Fruit fly (Drosophila melanogaster) whole organism, embryonic: ENCODE data around the gene CG9471.

Experiments used
- BEAF-32 ChIP-seq: fragments of 200-800 bp; sonication (Bioruptor generic); optimal IDR thresholded peaks from 3 replicates; lab custom pipeline; 2017; ENCODE audit warnings: missing biosample characterization, missing genetic modification characterization, mild to moderate bottlenecking, moderate library complexity, missing genetic modification reagents
- Blimp-1 ChIP-seq: fragments of 200-800 bp; sonication (Bioruptor generic); optimal IDR thresholded peaks from 3 replicates; lab custom pipeline; 2018; ENCODE audit warnings: missing biosample characterization, missing genetic modification characterization, mild to moderate bottlenecking, moderate library complexity, missing genetic modification reagents
- CG13123 ChIP-seq: fragments of 200-800 bp; sonication (Bioruptor generic); optimal IDR thresholded peaks from 2 replicates; lab custom pipeline; 2016; ENCODE audit warnings: missing biosample characterization, missing genetic modification characterization
- CG1529 ChIP-seq: fragments of 200-800 bp; sonication (Bioruptor generic); optimal IDR thresholded peaks from 3 replicates; lab custom pipeline; 2018; ENCODE audit warnings: missing biosample characterization, missing genetic modification characterization
- CG15514 ChIP-seq: fragments of 200-800 bp; sonication (Bioruptor generic); optimal IDR thresholded peaks from 3 replicates; lab custom pipeline; 2017; ENCODE audit warnings: missing biosample characterization, missing genetic modification characterization, mild to moderate bottlenecking, moderate library complexity, missing genetic modification reagents
- CG16813 ChIP-seq: fragments of 200-800 bp; sonication (Bioruptor generic); IDR thresholded peaks from 3 replicates; pipeline ENCODE4 v1.3.6; 2022; ENCODE audit warnings: missing biosample characterization, missing genetic modification characterization; ENCODE audit not compliant: partially characterized antibody
- CG17802 ChIP-seq: fragments of 200-800 bp; sonication (Bioruptor generic); optimal IDR thresholded peaks from 2 replicates; lab custom pipeline; 2018; ENCODE audit warnings: missing biosample characterization, mild to moderate bottlenecking, missing genetic modification characterization, moderate library complexity
- CG18764 ChIP-seq: fragments of 200-800 bp; sonication (Bioruptor generic); optimal IDR thresholded peaks from 3 replicates; lab custom pipeline; 2016; ENCODE audit warnings: missing biosample characterization, missing genetic modification characterization
- CG2116 ChIP-seq: fragments of 200-800 bp; sonication (Bioruptor generic); optimal IDR thresholded peaks from 3 replicates; lab custom pipeline; 2018; ENCODE audit warnings: missing biosample characterization, mild to moderate bottlenecking, missing genetic modification characterization
- CG2202 ChIP-seq: fragments of 200-800 bp; sonication (Bioruptor generic); optimal IDR thresholded peaks from 2 replicates; lab custom pipeline; 2018; ENCODE audit warnings: missing biosample characterization, mild to moderate bottlenecking, missing genetic modification characterization
- CG5245 ChIP-seq: fragments of 200-800 bp; sonication (Bioruptor generic); optimal IDR thresholded peaks from 3 replicates; lab custom pipeline; 2016; ENCODE audit warnings: missing biosample characterization, missing genetic modification characterization
- CG6813 ChIP-seq: fragments of 200-800 bp; sonication (Bioruptor generic); optimal IDR thresholded peaks from 2 replicates; lab custom pipeline; 2017; ENCODE audit warnings: missing biosample characterization, missing genetic modification characterization, mild to moderate bottlenecking, moderate library complexity, missing genetic modification reagents
- CG7839 ChIP-seq: fragments of 200-800 bp; sonication (Bioruptor generic); optimal IDR thresholded peaks from 3 replicates; lab custom pipeline; 2018; ENCODE audit warnings: missing biosample characterization, mild to moderate bottlenecking, missing genetic modification characterization, moderate library complexity
- CG7987 ChIP-seq: fragments of 200-800 bp; sonication (Bioruptor generic); optimal IDR thresholded peaks from 2 replicates; lab custom pipeline; 2018; ENCODE audit warnings: missing biosample characterization, mild to moderate bottlenecking, missing genetic modification characterization, moderate library complexity
- CG9609 ChIP-seq: fragments of 200-800 bp; sonication (Bioruptor generic); optimal IDR thresholded peaks from 3 replicates; lab custom pipeline; 2016; ENCODE audit warnings: missing biosample characterization, missing genetic modification characterization
- CG9817 ChIP-seq: fragments of 200-800 bp; sonication (Bioruptor generic); optimal IDR thresholded peaks from 2 replicates; lab custom pipeline; 2018; ENCODE audit warnings: missing biosample characterization, mild to moderate bottlenecking, missing genetic modification characterization, moderate library complexity
- CHES-1-like ChIP-seq: fragments of 200-800 bp; sonication (Bioruptor generic); optimal IDR thresholded peaks from 2 replicates; lab custom pipeline; 2016; ENCODE audit warnings: missing biosample characterization, missing genetic modification characterization
- Dip2 ChIP-seq: fragments of 200-800 bp; sonication (Bioruptor generic); IDR thresholded peaks from 2 replicates; pipeline ENCODE4 v1.3.6; 2022; ENCODE audit warnings: missing biosample characterization, missing genetic modification characterization
- Dref ChIP-seq: fragments of 200-800 bp; sonication (Bioruptor generic); IDR thresholded peaks from 2 replicates; pipeline ENCODE4 v1.3.6; 2022; ENCODE audit warnings: missing biosample characterization, missing genetic modification characterization
- Gug ChIP-seq: fragments of 200-800 bp; sonication (Bioruptor generic); IDR thresholded peaks from 4 replicates; pipeline ENCODE4 v1.3.6; 2022; ENCODE audit warnings: missing biosample characterization, missing genetic modification characterization
- Hmr ChIP-seq: fragments of 200-800 bp; sonication (Bioruptor generic); optimal IDR thresholded peaks from 3 replicates; lab custom pipeline; 2017; ENCODE audit warnings: mild to moderate bottlenecking, missing biosample characterization, missing genetic modification reagents, missing genetic modification characterization
- MESR4 ChIP-seq: fragments of 200-800 bp; sonication (Bioruptor generic); optimal IDR thresholded peaks from 2 replicates; lab custom pipeline; 2018; ENCODE audit warnings: missing biosample characterization, mild to moderate bottlenecking, missing genetic modification characterization, moderate library complexity
- NK7.1 ChIP-seq: fragments of 200-800 bp; sonication (Bioruptor generic); optimal IDR thresholded peaks from 3 replicates; lab custom pipeline; 2016; ENCODE audit warnings: missing biosample characterization, missing genetic modification characterization
- Pdp1 ChIP-seq, 2 experiments: fragments of 200-800 bp; sonication (Bioruptor generic); optimal IDR thresholded peaks; 3 replicates each; lab custom pipeline; 2016; ENCODE audit warnings: missing biosample characterization in 2 of 2, missing genetic modification characterization in 2 of 2, mild to moderate bottlenecking in 1 of 2, moderate library complexity in 1 of 2
- Six4 ChIP-seq: fragments of 200-800 bp; sonication (Bioruptor generic); optimal IDR thresholded peaks from 2 replicates; lab custom pipeline; 2016; ENCODE audit warnings: missing biosample characterization, missing genetic modification characterization
- Spps ChIP-seq: fragments of 200-800 bp; sonication (Bioruptor generic); optimal IDR thresholded peaks from 2 replicates; lab custom pipeline; 2018; ENCODE audit warnings: missing biosample characterization, mild to moderate bottlenecking, missing genetic modification characterization
- Taf1 ChIP-seq: fragments of 200-800 bp; sonication (Bioruptor generic); IDR thresholded peaks from 2 replicates; pipeline ENCODE4 v1.3.6; 2022; ENCODE audit warnings: missing biosample characterization, missing genetic modification characterization
- cad ChIP-seq: fragments of >200 bp; optimal IDR thresholded peaks from 2 replicates; lab custom pipeline; 2017; ENCODE audit warnings: missing biosample characterization, missing genetic modification characterization
- ci ChIP-seq: fragments of 200-800 bp; sonication (Bioruptor generic); IDR thresholded peaks from 3 replicates; pipeline ENCODE4 v1.3.6; 2022; ENCODE audit warnings: missing biosample characterization, missing genetic modification characterization
- cwo ChIP-seq: fragments of 200-800 bp; sonication (Bioruptor generic); optimal IDR thresholded peaks from 3 replicates; lab custom pipeline; 2017; ENCODE audit warnings: missing biosample characterization, missing genetic modification characterization, mild to moderate bottlenecking, moderate library complexity, missing genetic modification reagents
- danr ChIP-seq: fragments of 200-800 bp; sonication (Bioruptor generic); IDR thresholded peaks from 2 replicates; pipeline ENCODE4 v1.3.6; 2022; ENCODE audit warnings: missing biosample characterization, missing genetic modification characterization
- dpn ChIP-seq, 2 experiments: fragments of 200-800 bp; sonication (Bioruptor generic); optimal IDR thresholded peaks; 3 replicates each; lab custom pipeline; 2016; ENCODE audit warnings: missing biosample characterization in 2 of 2, missing genetic modification characterization in 2 of 2
- en ChIP-seq: fragments of 200-800 bp; sonication (Bioruptor generic); optimal IDR thresholded peaks from 2 replicates; lab custom pipeline; 2016; ENCODE audit warnings: missing biosample characterization, missing genetic modification characterization
- eyg ChIP-seq: fragments of 200-800 bp; sonication (Bioruptor generic); optimal IDR thresholded peaks from 3 replicates; lab custom pipeline; 2016; ENCODE audit warnings: missing biosample characterization, missing genetic modification characterization
- fd3F ChIP-seq: fragments of 200-800 bp; sonication (Bioruptor generic); optimal IDR thresholded peaks from 2 replicates; lab custom pipeline; 2018; ENCODE audit warnings: missing biosample characterization, mild to moderate bottlenecking, missing genetic modification characterization, moderate library complexity
- grn ChIP-seq: fragments of 200-800 bp; sonication (Bioruptor generic); optimal IDR thresholded peaks from 3 replicates; lab custom pipeline; 2017; ENCODE audit warnings: missing biosample characterization, missing genetic modification characterization
- inv ChIP-seq: fragments of 200-800 bp; sonication (Bioruptor generic); IDR thresholded peaks from 2 replicates; pipeline ENCODE4 v1.3.6; 2022; ENCODE audit warnings: missing biosample characterization, missing genetic modification characterization; ENCODE audit not compliant: partially characterized antibody
- jigr1 ChIP-seq: fragments of 200-800 bp; sonication (Bioruptor generic); IDR thresholded peaks from 3 replicates; pipeline ENCODE4 v1.3.6; 2022; ENCODE audit warnings: missing biosample characterization, missing genetic modification characterization
- lola ChIP-seq, 3 experiments: fragments of >200 bp in 2 of 3; fragments of 200-800 bp in 1 of 3; sonication (Bioruptor generic) in 1 of 3; optimal IDR thresholded peaks; 2 replicates each; lab custom pipeline; 2017 to 2019; ENCODE audit warnings: missing biosample characterization in 3 of 3, missing genetic modification characterization in 3 of 3, mild to moderate bottlenecking in 1 of 3, moderate library complexity in 1 of 3
- lov ChIP-seq, 2 experiments: fragments of 200-800 bp in 1 of 2; fragments of >200 bp in 1 of 2; sonication (Bioruptor generic) in 1 of 2; IDR thresholded peaks in 1 of 2; optimal IDR thresholded peaks in 1 of 2; 2 replicates in 1 of 2; 3 replicates in 1 of 2; pipeline versions ENCODE4 v1.3.6 to Lab custom; 2017 to 2022; ENCODE audit warnings: missing biosample characterization in 1 of 2, missing genetic modification characterization in 1 of 2
- pum ChIP-seq: fragments of 200-800 bp; sonication (Bioruptor generic); optimal IDR thresholded peaks from 2 replicates; lab custom pipeline; 2016; ENCODE audit warnings: missing biosample characterization, missing genetic modification characterization
- pzg ChIP-seq: fragments of 200-800 bp; sonication (Bioruptor generic); optimal IDR thresholded peaks from 3 replicates; lab custom pipeline; 2018; ENCODE audit warnings: missing biosample characterization, mild to moderate bottlenecking, missing genetic modification characterization, moderate library complexity
- salm ChIP-seq: fragments of 200-800 bp; sonication (Bioruptor generic); optimal IDR thresholded peaks from 2 replicates; lab custom pipeline; 2018; ENCODE audit warnings: missing biosample characterization, mild to moderate bottlenecking, missing genetic modification characterization
- sens-2 ChIP-seq: fragments of 200-800 bp; sonication (Bioruptor generic); IDR thresholded peaks from 2 replicates; pipeline ENCODE4 v1.3.6; 2022; ENCODE audit warnings: missing biosample characterization, missing genetic modification characterization
- sr ChIP-seq: fragments of 200-800 bp; sonication (Bioruptor generic); IDR thresholded peaks from 3 replicates; pipeline ENCODE4 v1.3.6; 2022; ENCODE audit warnings: missing biosample characterization, missing genetic modification characterization
- tll ChIP-seq, 2 experiments: fragments of 200-800 bp in 1 of 2; fragments of >200 bp in 1 of 2; sonication (Bioruptor generic) in 1 of 2; optimal IDR thresholded peaks; 2 replicates each; lab custom pipeline; 2017 to 2019; ENCODE audit warnings: missing biosample characterization in 2 of 2, missing genetic modification characterization in 2 of 2, mild to moderate bottlenecking in 1 of 2, moderate library complexity in 1 of 2
- unpg ChIP-seq: fragments of 200-800 bp; sonication (Bioruptor generic); optimal IDR thresholded peaks from 3 replicates; lab custom pipeline; 2018; ENCODE audit warnings: missing biosample characterization, mild to moderate bottlenecking, missing genetic modification characterization, moderate library complexity

CG9471 gene

DNA sequence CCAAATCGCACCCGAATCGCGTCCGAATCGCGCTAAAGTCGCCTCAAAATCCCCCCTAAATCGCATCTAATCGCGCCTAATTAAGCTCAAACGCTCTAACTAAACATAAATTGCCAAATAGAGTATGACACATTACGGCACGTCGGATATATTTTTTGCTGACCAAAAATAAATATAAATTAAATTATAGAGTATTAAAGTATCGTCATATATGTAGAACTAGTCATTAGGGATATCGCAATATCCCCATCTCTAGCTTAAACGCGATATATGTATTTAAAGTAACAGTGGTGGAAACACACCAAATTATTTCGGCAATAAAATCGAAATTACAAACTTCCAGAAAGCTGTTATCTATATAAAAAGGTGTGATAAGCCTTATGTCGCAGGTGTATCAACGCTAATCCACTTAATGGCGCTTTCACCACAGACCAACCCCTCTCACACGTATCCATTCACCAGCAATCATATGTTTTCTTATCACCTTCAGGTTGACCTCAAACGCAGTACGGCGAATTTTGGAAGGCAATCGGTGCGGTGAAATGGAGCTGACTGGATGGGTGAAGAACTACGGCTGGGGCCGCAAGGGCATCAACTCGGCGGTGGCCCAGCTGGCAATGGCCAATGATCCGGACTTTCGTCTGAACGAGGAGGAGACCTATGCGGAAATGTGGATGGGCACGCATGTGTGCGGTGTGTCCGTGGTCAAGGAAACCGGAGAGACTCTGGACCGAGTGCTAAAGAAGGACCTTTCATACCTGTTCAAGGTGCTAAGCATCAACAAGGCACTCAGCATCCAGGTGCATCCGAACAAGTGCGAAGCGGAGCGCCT lies 11.8 kb downstream of the CG9471 start, which contains the start of gene Mpi (continued):
- no peak for TF ChIP-seq sens-2
- peak; percentile 44 for TF ChIP-seq inv (GFP tag; lab: Robert Waterston, UW)
- peak; percentile 83 for TF ChIP-seq MESR4 (GFP tag; lab: Kevin White, UChicago)
- no peak for TF ChIP-seq cwo (GFP tag; lab: Kevin White, UChicago)
- TF ChIP-seq CG1529 (GFP tag; lab: Kevin White, UChicago): no peak
- peak; percentile 52; the same call in 1 of the 3 replicates for TF ChIP-seq CG16813
- no peak for TF ChIP-seq unpg (GFP tag; lab: Kevin White, UChicago)
- peak in 1 of 3 experiments; percentile 44 for TF ChIP-seq lola (GFP tag; optimal IDR thresholded peaks at IDR 0.05; lab: Kevin White, UChicago)
- no peak for TF ChIP-seq CG5245 (GFP tag; lab: Kevin White, UChicago)
- peak; percentile 62 for TF ChIP-seq Dref (GFP tag; lab: Robert Waterston, UW)
- no peak for TF ChIP-seq CG7839
- peak; percentile 8 for TF ChIP-seq CG9817
- no peak for TF ChIP-seq CG2202 (tag; lab: Kevin White, UChicago)
- TF ChIP-seq jigr1: no peak
- no peak for TF ChIP-seq pum (GFP tag; lab: Kevin White, UChicago)
- 0 out of 3 replicates have a peak, but pooled peaks have one; percentile 7 for TF ChIP-seq sr (GFP tag; lab: Robert Waterston, UW)
- TF ChIP-seq CG6813: no peak
- peak; percentile 2 for TF ChIP-seq fd3F (GFP tag; lab: Kevin White, UChicago)
- TF ChIP-seq salm (tag; lab: Kevin White, UChicago): peak; percentile 41
- no peak for TF ChIP-seq CG18764
- no peak for TF ChIP-seq CG13123 (GFP tag; lab: Kevin White, UChicago)
- no peak for TF ChIP-seq CHES-1-like (GFP tag; lab: Kevin White, UChicago)
- peak; percentile 66 for TF ChIP-seq CG2116 (GFP tag; lab: Kevin White, UChicago)
- TF ChIP-seq ci (GFP tag; lab: Robert Waterston, UW): peak; percentile 43; the same call in 2 of the 3 replicates
- TF ChIP-seq grn (GFP tag; lab: Kevin White, UChicago): no peak
- TF ChIP-seq Dip2 (GFP tag; lab: Robert Waterston, UW): no peak
- TF ChIP-seq CG7987: peak; percentile 22
- no peak for TF ChIP-seq Hmr (GFP tag; lab: Kevin White, UChicago)
- no peak for TF ChIP-seq Taf1 (GFP tag; lab: Robert Waterston, UW)
- TF ChIP-seq pzg: peak; percentile 54
- TF ChIP-seq Six4 (GFP tag; lab: Kevin White, UChicago): no peak
- peak in 1 of 2 experiments; percentile 33 for TF ChIP-seq Pdp1 (GFP tag; optimal IDR thresholded peaks at IDR 0.05; lab: Kevin White, UChicago)
- TF ChIP-seq cad (GFP tag; lab: Kevin White, UChicago): no peak
- TF ChIP-seq CG15514 (GFP tag; lab: Kevin White, UChicago): peak; percentile 43
- TF ChIP-seq en (GFP tag; lab: Kevin White, UChicago): no peak
- peak in 1 of 2 experiments; percentile 25 for TF ChIP-seq dpn (GFP tag; optimal IDR thresholded peaks at IDR 0.05; lab: Kevin White, UChicago)
- no peak for TF ChIP-seq Spps
- no peak for TF ChIP-seq Gug
- no peak for TF ChIP-seq danr (GFP tag; lab: Robert Waterston, UW)
- TF ChIP-seq lov (optimal IDR thresholded peaks at IDR 0.05; lab: Kevin White, UChicago): no peak
- TF ChIP-seq lov (GFP tag; IDR thresholded peaks at IDR 0.05; lab: Robert Waterston, UW): no peak
- no peak for TF ChIP-seq CG9609
- TF ChIP-seq eyg (GFP tag; lab: Kevin White, UChicago): no peak
- TF ChIP-seq CG17802: peak; percentile 18
- TF ChIP-seq BEAF-32 (GFP tag; lab: Kevin White, UChicago): peak; percentile 67
- TF ChIP-seq tll (GFP tag; optimal IDR thresholded peaks at IDR 0.05; lab: Kevin White, UChicago): no peak
- TF ChIP-seq NK7.1 (GFP tag; lab: Kevin White, UChicago): no peak
- no peak for TF ChIP-seq Blimp-1 (GFP tag; lab: Kevin White, UChicago)
